Fruit fly (Drosophila melanogaster) whole organism, embryonic: ENCODE data around the gene Bacc.

ENCODE experiments used
- Aef1 ChIP-seq: fragments of 200-800 bp; sonication (Bioruptor generic); IDR thresholded peaks from 3 replicates; pipeline ENCODE4 v1.3.6; 2022; ENCODE audit warnings: missing biosample characterization, missing genetic modification characterization
- Bdp1 ChIP-seq: fragments of 200-800 bp; sonication (Bioruptor generic); optimal IDR thresholded peaks from 3 replicates; lab custom pipeline; 2016; ENCODE audit warnings: missing biosample characterization, missing genetic modification characterization
- Bteb2 ChIP-seq: fragments of 200-800 bp; sonication (Bioruptor generic); optimal IDR thresholded peaks from 2 replicates; lab custom pipeline; 2016; ENCODE audit warnings: missing biosample characterization, missing genetic modification characterization
- CG10147 ChIP-seq: fragments of 200-800 bp; sonication (Bioruptor generic); optimal IDR thresholded peaks from 2 replicates; lab custom pipeline; 2019; ENCODE audit warnings: missing biosample characterization, mild to moderate bottlenecking, missing genetic modification characterization, moderate library complexity
- CG10209 ChIP-seq: fragments of 200-800 bp; sonication (Bioruptor generic); optimal IDR thresholded peaks from 3 replicates; lab custom pipeline; 2017; ENCODE audit warnings: missing biosample characterization, mild to moderate bottlenecking, missing genetic modification characterization, missing genetic modification reagents
- CG10979 ChIP-seq: fragments of 200-800 bp; sonication (Bioruptor generic); optimal IDR thresholded peaks from 2 replicates; lab custom pipeline; 2018; ENCODE audit warnings: missing biosample characterization, mild to moderate bottlenecking, missing genetic modification characterization, moderate library complexity
- CG11695 ChIP-seq: fragments of 200-800 bp; sonication (Bioruptor generic); IDR thresholded peaks from 3 replicates; pipeline ENCODE4 v1.3.6; 2022; ENCODE audit warnings: missing biosample characterization, missing genetic modification characterization
- CG12299 ChIP-seq: fragments of 200-800 bp; sonication (Bioruptor generic); optimal IDR thresholded peaks from 2 replicates; lab custom pipeline; 2018; ENCODE audit warnings: missing biosample characterization, mild to moderate bottlenecking, missing genetic modification characterization
- CG13123 ChIP-seq: fragments of 200-800 bp; sonication (Bioruptor generic); optimal IDR thresholded peaks from 2 replicates; lab custom pipeline; 2016; ENCODE audit warnings: missing biosample characterization, missing genetic modification characterization
- CG13296 ChIP-seq: fragments of 200-800 bp; sonication (Bioruptor generic); optimal IDR thresholded peaks from 3 replicates; lab custom pipeline; 2018; ENCODE audit warnings: missing biosample characterization, mild to moderate bottlenecking, missing genetic modification characterization
- CG13894 ChIP-seq: fragments of 200-800 bp; sonication (Bioruptor generic); optimal IDR thresholded peaks from 3 replicates; lab custom pipeline; 2018; ENCODE audit warnings: missing biosample characterization, mild to moderate bottlenecking, missing genetic modification characterization, moderate library complexity
- CG14965 ChIP-seq: fragments of 200-800 bp; sonication (Bioruptor generic); optimal IDR thresholded peaks from 2 replicates; lab custom pipeline; 2016; ENCODE audit warnings: missing biosample characterization, missing genetic modification characterization, borderline replicate concordance
- CG15479 ChIP-seq: fragments of 200-800 bp; sonication (Bioruptor generic); optimal IDR thresholded peaks from 3 replicates; lab custom pipeline; 2019; ENCODE audit warnings: missing biosample characterization, mild to moderate bottlenecking, missing genetic modification characterization, moderate library complexity
- CG17186 ChIP-seq: fragments of 200-800 bp; sonication (Bioruptor generic); optimal IDR thresholded peaks from 3 replicates; lab custom pipeline; 2017; ENCODE audit warnings: missing biosample characterization, missing genetic modification reagents, missing genetic modification characterization
- CG2129 ChIP-seq: fragments of 200-800 bp; sonication (Bioruptor generic); IDR thresholded peaks from 2 replicates; pipeline ENCODE4 v1.3.6; 2022; ENCODE audit warnings: missing biosample characterization, missing genetic modification characterization; ENCODE audit not compliant: partially characterized antibody
- CG2202 ChIP-seq: fragments of 200-800 bp; sonication (Bioruptor generic); optimal IDR thresholded peaks from 2 replicates; lab custom pipeline; 2018; ENCODE audit warnings: missing biosample characterization, mild to moderate bottlenecking, missing genetic modification characterization
- CG3407 ChIP-seq: fragments of 200-800 bp; sonication (Bioruptor generic); optimal IDR thresholded peaks from 2 replicates; lab custom pipeline; 2018; ENCODE audit warnings: missing biosample characterization, mild to moderate bottlenecking, missing genetic modification characterization
- CG5953 ChIP-seq: fragments of 200-800 bp; sonication (Bioruptor generic); IDR thresholded peaks from 2 replicates; pipeline ENCODE4 v1.3.6; 2022; ENCODE audit warnings: missing biosample characterization, missing genetic modification characterization
- CG9876 ChIP-seq: fragments of 200-800 bp; sonication (Bioruptor generic); optimal IDR thresholded peaks from 2 replicates; lab custom pipeline; 2016; ENCODE audit warnings: missing biosample characterization, missing genetic modification characterization
- Camta ChIP-seq: fragments of 200-800 bp; sonication (Bioruptor generic); optimal IDR thresholded peaks from 2 replicates; lab custom pipeline; 2016; ENCODE audit warnings: missing biosample characterization, missing genetic modification characterization
- Chrac-16 ChIP-seq: fragments of 200-800 bp; sonication (Bioruptor generic); optimal IDR thresholded peaks from 3 replicates; lab custom pipeline; 2016; ENCODE audit warnings: missing biosample characterization, missing genetic modification characterization
- Deaf1 ChIP-seq: fragments of 200-800 bp; optimal IDR thresholded peaks from 3 replicates; lab custom pipeline; 2019; ENCODE audit warnings: missing biosample characterization, mild to moderate bottlenecking, missing genetic modification characterization, moderate library complexity
- Ets97D ChIP-seq: fragments of 200-800 bp; sonication (Bioruptor generic); optimal IDR thresholded peaks from 3 replicates; lab custom pipeline; 2016; ENCODE audit warnings: missing biosample characterization, missing genetic modification characterization
- Fer3 ChIP-seq: fragments of 200-800 bp; sonication (Bioruptor generic); optimal IDR thresholded peaks from 2 replicates; lab custom pipeline; 2018; ENCODE audit warnings: missing biosample characterization, mild to moderate bottlenecking, missing genetic modification characterization, moderate library complexity
- HLH54F ChIP-seq: fragments of 200-800 bp; sonication (Bioruptor generic); optimal IDR thresholded peaks from 3 replicates; lab custom pipeline; 2016; ENCODE audit warnings: missing biosample characterization, missing genetic modification characterization
- Lhr ChIP-seq: fragments of 200-800 bp; sonication (Bioruptor generic); optimal IDR thresholded peaks from 3 replicates; lab custom pipeline; 2017; ENCODE audit warnings: mild to moderate bottlenecking, missing biosample characterization, missing genetic modification reagents, missing genetic modification characterization
- MESR4 ChIP-seq: fragments of 200-800 bp; sonication (Bioruptor generic); optimal IDR thresholded peaks from 2 replicates; lab custom pipeline; 2018; ENCODE audit warnings: missing biosample characterization, mild to moderate bottlenecking, missing genetic modification characterization, moderate library complexity
- Mrtf ChIP-seq: fragments of 200-800 bp; sonication (Bioruptor generic); IDR thresholded peaks from 3 replicates; pipeline ENCODE4 v1.3.6; 2022; ENCODE audit warnings: missing biosample characterization, missing genetic modification characterization
- NC2β ChIP-seq: fragments of 200-800 bp; sonication (Bioruptor generic); optimal IDR thresholded peaks from 2 replicates; lab custom pipeline; 2016; ENCODE audit warnings: missing biosample characterization, missing genetic modification characterization
- NK7.1 ChIP-seq: fragments of 200-800 bp; sonication (Bioruptor generic); optimal IDR thresholded peaks from 3 replicates; lab custom pipeline; 2016; ENCODE audit warnings: missing biosample characterization, missing genetic modification characterization
- Ptx1 ChIP-seq: fragments of 200-800 bp; sonication (Bioruptor generic); IDR thresholded peaks from 2 replicates; pipeline ENCODE4 v1.3.6; 2022; ENCODE audit warnings: missing biosample characterization, missing genetic modification characterization
- ara ChIP-seq: fragments of 200-800 bp; sonication (Bioruptor generic); IDR thresholded peaks from 2 replicates; pipeline ENCODE4 v1.3.6; 2022; ENCODE audit warnings: missing biosample characterization, missing genetic modification characterization
- bbx ChIP-seq: fragments of 200-800 bp; sonication (Bioruptor generic); IDR thresholded peaks from 2 replicates; pipeline ENCODE4 v1.3.6; 2022; ENCODE audit warnings: missing biosample characterization, missing genetic modification characterization; ENCODE audit not compliant: partially characterized antibody
- bowl ChIP-seq: fragments of 200-800 bp; sonication (Bioruptor generic); IDR thresholded peaks from 2 replicates; pipeline ENCODE4 v1.3.6; 2022; ENCODE audit warnings: missing biosample characterization, missing genetic modification characterization
- ewg ChIP-seq: fragments of 200-800 bp; sonication (Bioruptor generic); optimal IDR thresholded peaks from 3 replicates; lab custom pipeline; 2017; ENCODE audit warnings: mild to moderate bottlenecking, missing biosample characterization, missing genetic modification reagents, missing genetic modification characterization
- eyg ChIP-seq: fragments of 200-800 bp; sonication (Bioruptor generic); optimal IDR thresholded peaks from 3 replicates; lab custom pipeline; 2016; ENCODE audit warnings: missing biosample characterization, missing genetic modification characterization
- fd64A ChIP-seq: fragments of 200-800 bp; sonication (Bioruptor generic); optimal IDR thresholded peaks from 3 replicates; lab custom pipeline; 2018; ENCODE audit warnings: missing biosample characterization, mild to moderate bottlenecking, missing genetic modification characterization
- fd96Cb ChIP-seq: fragments of 200-800 bp; sonication (Bioruptor generic); optimal IDR thresholded peaks from 2 replicates; lab custom pipeline; 2018; ENCODE audit warnings: missing biosample characterization, mild to moderate bottlenecking, missing genetic modification characterization, moderate library complexity
- gfzf ChIP-seq: fragments of 200-800 bp; sonication (Bioruptor generic); optimal IDR thresholded peaks from 2 replicates; lab custom pipeline; 2016; ENCODE audit warnings: missing biosample characterization, mild to moderate bottlenecking, missing genetic modification characterization, moderate library complexity
- gro ChIP-seq: fragments of 200-800 bp; sonication (Bioruptor generic); optimal IDR thresholded peaks from 2 replicates; lab custom pipeline; 2016; ENCODE audit warnings: missing biosample characterization, missing genetic modification characterization
- hb ChIP-seq: fragments of 200-800 bp; sonication (Bioruptor generic); IDR thresholded peaks from 3 replicates; pipeline ENCODE4 v1.3.6; 2022; ENCODE audit warnings: missing biosample characterization, missing genetic modification characterization; ENCODE audit not compliant: partially characterized antibody
- hth ChIP-seq: fragments of >200 bp; optimal IDR thresholded peaks from 2 replicates; lab custom pipeline; 2017; ENCODE audit warnings: inconsistent platforms
- kay ChIP-seq: fragments of 200-800 bp; sonication (Bioruptor generic); optimal IDR thresholded peaks from 2 replicates; lab custom pipeline; 2016; ENCODE audit warnings: missing biosample characterization, missing genetic modification characterization
- knrl ChIP-seq: fragments of 200-800 bp; sonication (Bioruptor generic); IDR thresholded peaks from 3 replicates; pipeline ENCODE4 v1.3.6; 2022; ENCODE audit warnings: missing biosample characterization, missing genetic modification characterization; ENCODE audit not compliant: partially characterized antibody
- lilli ChIP-seq: fragments of 200-800 bp; sonication (Bioruptor generic); optimal IDR thresholded peaks from 3 replicates; lab custom pipeline; 2016; ENCODE audit warnings: missing biosample characterization, missing genetic modification characterization
- nmo ChIP-seq: fragments of 200-800 bp; sonication (Bioruptor generic); optimal IDR thresholded peaks from 2 replicates; lab custom pipeline; 2018; ENCODE audit warnings: missing biosample characterization, mild to moderate bottlenecking, missing genetic modification characterization, moderate library complexity
- schlank ChIP-seq: fragments of 200-800 bp; sonication (Bioruptor generic); optimal IDR thresholded peaks from 2 replicates; lab custom pipeline; 2018; ENCODE audit warnings: missing biosample characterization, mild to moderate bottlenecking, missing genetic modification characterization
- sqz ChIP-seq: fragments of 200-800 bp; sonication (Bioruptor generic); optimal IDR thresholded peaks from 3 replicates; lab custom pipeline; 2018; ENCODE audit warnings: missing biosample characterization, mild to moderate bottlenecking, missing genetic modification characterization
- vnd ChIP-seq: fragments of 200-800 bp; sonication (Bioruptor generic); IDR thresholded peaks from 3 replicates; pipeline ENCODE4 v1.3.6; 2022; ENCODE audit warnings: missing biosample characterization, missing genetic modification characterization; ENCODE audit not compliant: partially characterized antibody
- vvl ChIP-seq: fragments of 200-800 bp; sonication (Bioruptor generic); IDR thresholded peaks from 2 replicates; pipeline ENCODE4 v1.3.6; 2022; ENCODE audit warnings: missing biosample characterization, missing genetic modification characterization

The Bacc gene

dm6 chr2L:2751904-2752459 is at the start of gene Bacc (continued):
- no peak for TF ChIP-seq Deaf1
- peak; percentile 87 for TF ChIP-seq CG13296 (GFP tag; lab: Kevin White, UChicago)
- no peak for TF ChIP-seq vvl
- no peak for TF ChIP-seq CG2129 (GFP tag; lab: Robert Waterston, UW)
- peak; percentile 75 for TF ChIP-seq Chrac-16 (GFP tag; lab: Kevin White, UChicago)
- no peak for TF ChIP-seq knrl (GFP tag; lab: Robert Waterston, UW)
- TF ChIP-seq Aef1 (GFP tag; lab: Robert Waterston, UW) = no peak
- no peak for TF ChIP-seq CG15479 (GFP tag; lab: Kevin White, UChicago)
- TF ChIP-seq MESR4 (GFP tag; lab: Kevin White, UChicago) = peak; percentile 5
- TF ChIP-seq sqz = peak; percentile 81
- TF ChIP-seq Bteb2 (GFP tag; lab: Kevin White, UChicago) = peak; percentile 86
- no peak for TF ChIP-seq bowl (GFP tag; lab: Robert Waterston, UW)
- peak; percentile 69 for TF ChIP-seq Bdp1 (GFP tag; lab: Kevin White, UChicago)
- peak; percentile 89 for TF ChIP-seq HLH54F (GFP tag; lab: Kevin White, UChicago)
- peak; percentile 50 for TF ChIP-seq kay (GFP tag; lab: Kevin White, UChicago)
- TF ChIP-seq CG10147 (GFP tag; lab: Kevin White, UChicago) = peak; percentile 95
- TF ChIP-seq CG13123 (GFP tag; lab: Kevin White, UChicago) = peak; percentile 80
- TF ChIP-seq ewg (GFP tag; lab: Kevin White, UChicago) = peak; percentile 33
- peak; percentile 81 for TF ChIP-seq fd96Cb (tag; lab: Kevin White, UChicago)
- peak; percentile 90 for TF ChIP-seq lilli (GFP tag; lab: Kevin White, UChicago)
- peak; percentile 77 for TF ChIP-seq schlank (tag; lab: Kevin White, UChicago)
- TF ChIP-seq hb (GFP tag; lab: Robert Waterston, UW) = no peak
- no peak for TF ChIP-seq CG13894 (tag; lab: Kevin White, UChicago)
- TF ChIP-seq Lhr = peak; percentile 62
- TF ChIP-seq hth (lab: Kevin White, UChicago) = no peak
- TF ChIP-seq vnd (GFP tag; lab: Robert Waterston, UW) = no peak
- TF ChIP-seq NK7.1 (GFP tag; lab: Kevin White, UChicago) = peak; percentile 87
- peak; percentile 36 for TF ChIP-seq CG14965 (GFP tag; lab: Kevin White, UChicago)
- peak; percentile 81 for TF ChIP-seq NC2β (GFP tag; lab: Kevin White, UChicago)
- no peak for TF ChIP-seq ara (GFP tag; lab: Robert Waterston, UW)
- TF ChIP-seq eyg (GFP tag; lab: Kevin White, UChicago) = peak; percentile 82
- TF ChIP-seq CG17186 = peak; percentile 25
- no peak for TF ChIP-seq Ets97D
- TF ChIP-seq nmo (GFP tag; lab: Kevin White, UChicago) = peak; percentile 85
- TF ChIP-seq bbx (GFP tag; lab: Robert Waterston, UW) = no peak
- TF ChIP-seq gfzf (GFP tag; lab: Kevin White, UChicago) = no peak
- peak; percentile 93 for TF ChIP-seq CG10209
- TF ChIP-seq CG2202 (tag; lab: Kevin White, UChicago) = peak; percentile 41
- TF ChIP-seq Ptx1 (GFP tag; lab: Robert Waterston, UW) = no peak
- TF ChIP-seq fd64A (GFP tag; lab: Kevin White, UChicago) = no peak
- TF ChIP-seq Mrtf = no peak
- peak; percentile 89 for TF ChIP-seq gro
- peak; percentile 75 for TF ChIP-seq CG10979 (tag; lab: Kevin White, UChicago)
- no peak for TF ChIP-seq CG5953 (GFP tag; lab: Robert Waterston, UW)
- TF ChIP-seq CG9876 (GFP tag; lab: Kevin White, UChicago) = peak; percentile 79
- peak; percentile 70 for TF ChIP-seq CG3407
- TF ChIP-seq Camta (GFP tag; lab: Kevin White, UChicago) = peak; percentile 86
- peak; percentile 86 for TF ChIP-seq CG12299 (tag; lab: Kevin White, UChicago)
- peak; percentile 83 for TF ChIP-seq Fer3 (tag; lab: Kevin White, UChicago)
- TF ChIP-seq CG11695 = no peak
